Fruit fly (Drosophila melanogaster): ENCODE data around the gene Ugt35C1.

Gene Ugt35C1

DNA sequence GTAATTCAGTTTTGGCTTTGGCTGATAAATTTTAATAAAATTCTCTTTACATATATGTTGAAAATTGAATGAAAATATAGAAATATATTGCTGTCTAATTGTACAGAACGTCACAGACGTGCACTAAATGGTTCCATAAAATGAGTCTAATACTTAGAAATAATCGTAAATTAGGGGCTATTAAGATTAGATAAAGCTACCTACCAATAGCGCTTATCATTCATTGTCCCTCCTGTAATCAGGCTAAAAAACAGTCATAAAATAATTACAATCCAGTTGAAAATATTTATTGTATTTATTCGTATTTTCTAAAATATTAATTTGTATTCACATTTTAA is 45.0 kb upstream of the Ugt35C1 start (continued):
- TF ChIP-seq CG17568 (GFP tag; optimal IDR thresholded peaks at IDR 0.05) (peak; percentile 29), sd (tag; optimal IDR thresholded peaks at IDR 0.05) (peak; percentile 48), CG6765 (GFP tag; optimal IDR thresholded peaks at IDR 0.05) (no peak), Dbx (GFP tag; IDR thresholded peaks at IDR 0.05) (no peak), Vsx1 (GFP tag; optimal IDR thresholded peaks at IDR 0.05) (peak; percentile 72)

DNA sequence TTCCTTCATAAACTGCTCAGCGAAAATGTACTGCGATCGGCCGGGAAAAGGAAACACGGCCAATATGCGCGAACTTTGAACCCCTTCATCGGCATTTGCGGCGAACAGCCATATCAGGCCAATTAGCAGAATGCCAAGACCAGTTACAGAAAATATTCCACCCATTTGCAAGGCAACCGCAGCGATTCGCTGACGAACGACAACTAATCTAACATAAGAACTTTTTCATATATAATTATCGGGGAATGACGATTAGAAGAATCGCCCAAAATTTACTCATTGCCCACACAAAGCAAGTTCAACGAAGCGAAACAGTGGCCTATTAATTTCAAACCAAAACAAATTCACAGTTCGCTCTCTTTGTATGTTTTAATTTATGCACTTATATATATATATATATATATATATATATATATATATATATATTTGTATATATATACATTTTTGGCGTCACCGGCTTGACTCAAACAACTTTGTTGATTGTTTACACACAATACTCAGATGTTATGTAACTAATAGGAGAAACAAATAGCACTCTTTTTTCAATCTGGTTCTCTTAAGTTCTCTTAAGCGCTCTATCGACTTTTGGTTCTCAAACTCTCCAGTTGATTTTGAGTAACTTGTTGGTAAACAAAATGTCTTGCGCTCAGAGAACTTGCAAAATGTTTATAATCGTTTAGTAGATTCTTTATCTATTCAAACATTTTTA is 44.5 kb upstream of the Ugt35C1 start, which contains the start of gene Ugt35A1:
Gene Ugt35A1 (minus strand): TSS at position 205 of the 709 bp plus-strand sequence.
- TF ChIP-seq GATAe (GFP tag; conservative IDR thresholded peaks at IDR 0.05), result peak; percentile 44; the same call in 1 of the 2 replicates
- TF ChIP-seq dysf (GFP tag; IDR thresholded peaks at IDR 0.05), result no peak
- TF ChIP-seq Jarid2 (GFP tag; optimal IDR thresholded peaks at IDR 0.05), result peak; percentile 71
- peak; percentile 66 for TF ChIP-seq sd (tag; optimal IDR thresholded peaks at IDR 0.05)
- TF ChIP-seq so (GFP tag; IDR thresholded peaks at IDR 0.05), result no peak
- peak; percentile 91 for TF ChIP-seq exex (tag; optimal IDR thresholded peaks at IDR 0.05)
- TF ChIP-seq NC2α (GFP tag; optimal IDR thresholded peaks at IDR 0.05), result no peak
- TF ChIP-seq Hr78 (GFP tag; optimal IDR thresholded peaks at IDR 0.05), result peak in 1 of 2 experiments; percentile 1
- TF ChIP-seq sug (tag; optimal IDR thresholded peaks at IDR 0.05), result peak; percentile 28
- 0 out of 2 replicates have a peak, but pooled peaks have one; percentile 7 for TF ChIP-seq Rfx (GFP tag; IDR thresholded peaks at IDR 0.05)
- TF ChIP-seq Pdp1 (GFP tag; optimal IDR thresholded peaks at IDR 0.05), result peak in 1 of 2 experiments; percentile 92
- TF ChIP-seq CG18599 (GFP tag; optimal IDR thresholded peaks at IDR 0.05), result peak; percentile 1
- TF ChIP-seq Nf-YC (tag; optimal IDR thresholded peaks at IDR 0.05), result no peak
- TF ChIP-seq Vsx1 (GFP tag; optimal IDR thresholded peaks at IDR 0.05), result peak; percentile 89
- peak; percentile 61; the same call in 2 of the 3 replicates for TF ChIP-seq z (GFP tag; IDR thresholded peaks at IDR 0.05)
- TF ChIP-seq tap (tag; optimal IDR thresholded peaks at IDR 0.05), result no peak
- TF ChIP-seq Trl (optimal IDR thresholded peaks at IDR 0.05), result peak; percentile 67 to 75
- no peak for TF ChIP-seq Trl (GFP tag; optimal IDR thresholded peaks at IDR 0.05)
- TF ChIP-seq al (GFP tag; IDR thresholded peaks at IDR 0.05), result 0 out of 2 replicates have a peak, but pooled peaks have one; percentile 15
- TF ChIP-seq CG13287 (GFP tag; IDR thresholded peaks at IDR 0.05; ENCODE audit: partially characterized antibody), result peak; percentile 23; the same call in 1 of the 2 replicates
- TF ChIP-seq CG3163 (GFP tag; optimal IDR thresholded peaks at IDR 0.05), result peak; percentile 77
- peak; percentile 68 for TF ChIP-seq mirr (GFP tag; optimal IDR thresholded peaks at IDR 0.05)
- 0 out of 4 replicates have a peak, but pooled peaks have one; percentile 76 for TF ChIP-seq chinmo (GFP tag; IDR thresholded peaks at IDR 0.05; ENCODE audit: partially characterized antibody)
- 0 out of 3 replicates have a peak, but pooled peaks have one; percentile 12 for TF ChIP-seq otp (GFP tag; IDR thresholded peaks at IDR 0.05)
- TF ChIP-seq sens (GFP tag), result peak; percentile 13
- TF ChIP-seq CG32532 (GFP tag; IDR thresholded peaks at IDR 0.05), result peak; percentile 7; the same call in 1 of the 2 replicates
- no peak for TF ChIP-seq gsb-n (tag; optimal IDR thresholded peaks at IDR 0.05)
- peak; percentile 10 for TF ChIP-seq CG13296 (GFP tag; optimal IDR thresholded peaks at IDR 0.05)
- TF ChIP-seq lab (GFP tag; optimal IDR thresholded peaks at IDR 0.05), result peak; percentile 51
- TF ChIP-seq Bgb (GFP tag; IDR thresholded peaks at IDR 0.05; ENCODE audit: partially characterized antibody), result 0 out of 2 replicates have a peak, but pooled peaks have one; percentile 12

DNA sequence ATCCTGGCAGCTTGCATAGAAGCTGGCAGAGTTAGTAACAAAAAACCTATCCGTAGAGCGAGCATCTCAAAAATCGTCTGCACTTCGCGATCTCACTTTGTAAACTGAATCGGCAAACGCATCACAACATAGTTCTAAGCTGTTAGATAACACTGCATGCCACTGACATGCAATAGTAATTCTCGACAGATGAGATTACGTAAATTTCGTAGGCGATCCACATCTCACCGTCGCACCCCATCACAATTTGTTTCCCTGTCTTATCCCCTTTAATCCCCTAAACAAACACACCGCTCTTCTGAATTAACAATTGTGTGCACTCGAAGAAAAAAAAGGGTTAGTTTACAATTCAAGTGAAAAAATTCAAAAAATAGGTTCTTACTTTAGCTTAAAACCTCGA is 42.0 kb upstream of the Ugt35C1 start, which contains the start of gene Ugt35B1:
Gene Ugt35B1 (minus strand): TSS at position 101 of the 400 bp plus-strand sequence.
- no peak for TF ChIP-seq sc (optimal IDR thresholded peaks at IDR 0.05)
- no peak for TF ChIP-seq sc (GFP tag; optimal IDR thresholded peaks at IDR 0.05)
- TF ChIP-seq CG31388 (GFP tag; optimal IDR thresholded peaks at IDR 0.05), result no peak
- TF ChIP-seq CG7987 (GFP tag; optimal IDR thresholded peaks at IDR 0.05), result no peak
- TF ChIP-seq repo (GFP tag; optimal IDR thresholded peaks at IDR 0.05), result no peak
- TF ChIP-seq CG9437 (GFP tag; optimal IDR thresholded peaks at IDR 0.05), result no peak
- TF ChIP-seq tgo (GFP tag; IDR thresholded peaks at IDR 0.05), result no peak
- TF ChIP-seq CG31441 (GFP tag; IDR thresholded peaks at IDR 0.05), result no peak
- no peak for TF ChIP-seq CHES-1-like (GFP tag; optimal IDR thresholded peaks at IDR 0.05)
- no peak for TF ChIP-seq HLH4C (GFP tag; IDR thresholded peaks at IDR 0.05; ENCODE audit: partially characterized antibody)
- TF ChIP-seq CG17829 (tag; optimal IDR thresholded peaks at IDR 0.05), result no peak
- TF ChIP-seq Deaf1 (tag; optimal IDR thresholded peaks at IDR 0.05), result no peak
- TF ChIP-seq CG16779 (GFP tag; IDR thresholded peaks at IDR 0.05), result no peak
- no peak for TF ChIP-seq CG15011 (GFP tag; optimal IDR thresholded peaks at IDR 0.05)
- TF ChIP-seq dmrt11E (tag; optimal IDR thresholded peaks at IDR 0.05), result no peak
- TF ChIP-seq yki (optimal IDR thresholded peaks at IDR 0.05), result no peak
